Fruit fly (Drosophila melanogaster) whole organism, pupa: ENCODE measurements around the gene Takl1.

Source experiments
- CG14655 ChIP-seq: fragments of 200-800 bp; sonication (Bioruptor generic); optimal IDR thresholded peaks from 3 replicates; lab custom pipeline; 2017; ENCODE audit warnings: mild to moderate bottlenecking, missing biosample characterization, missing genetic modification reagents, missing genetic modification characterization
- CG8159 ChIP-seq: fragments of 200-800 bp; sonication (Bioruptor generic); optimal IDR thresholded peaks from 3 replicates; lab custom pipeline; 2018; ENCODE audit warnings: missing biosample characterization, mild to moderate bottlenecking, missing genetic modification characterization, moderate library complexity
- CG9948 ChIP-seq: fragments of 200-800 bp; sonication (Bioruptor generic); optimal IDR thresholded peaks from 2 replicates; lab custom pipeline; 2018; ENCODE audit warnings: missing biosample characterization, mild to moderate bottlenecking, missing genetic modification characterization, moderate library complexity
- D1 ChIP-seq: fragments of 200-800 bp; sonication (Bioruptor generic); optimal IDR thresholded peaks from 2 replicates; lab custom pipeline; 2018; ENCODE audit warnings: missing biosample characterization, mild to moderate bottlenecking, missing genetic modification characterization, moderate library complexity
- EcR ChIP-seq: fragments of 200-800 bp; sonication (Bioruptor generic); optimal IDR thresholded peaks from 3 replicates; lab custom pipeline; 2019; ENCODE audit warnings: missing biosample characterization, missing genetic modification characterization, mild to moderate bottlenecking, moderate library complexity, missing genetic modification reagents
- Pif1B ChIP-seq: fragments of 200-800 bp; sonication (Bioruptor generic); optimal IDR thresholded peaks from 3 replicates; lab custom pipeline; 2016; ENCODE audit warnings: missing biosample characterization, missing genetic modification characterization
- fd96Ca ChIP-seq: fragments of 200-800 bp; sonication (Bioruptor generic); IDR thresholded peaks from 3 replicates; pipeline ENCODE4 v1.3.6; 2022; ENCODE audit warnings: missing biosample characterization, missing genetic modification characterization
- gl ChIP-seq: fragments of 200-800 bp; sonication (Bioruptor generic); optimal IDR thresholded peaks from 2 replicates; lab custom pipeline; 2018; ENCODE audit warnings: missing biosample characterization, mild to moderate bottlenecking, missing genetic modification characterization

dm6 chr3R:20739971-20740370 lies 32.4 kb downstream of the Takl1 start, which contains the start of gene CG42322:
- TF ChIP-seq CG14655 (GFP tag; lab: Kevin White, UChicago): no peak
- no peak for TF ChIP-seq D1 (tag; lab: Kevin White, UChicago)
- TF ChIP-seq Pif1B (GFP tag; lab: Kevin White, UChicago): no peak
- TF ChIP-seq CG8159 (tag; lab: Kevin White, UChicago): no peak
- TF ChIP-seq gl (tag; lab: Kevin White, UChicago): no peak
- TF ChIP-seq CG9948 (tag; lab: Kevin White, UChicago): no peak
- no peak for TF ChIP-seq EcR (GFP tag; lab: Kevin White, UChicago)
- TF ChIP-seq fd96Ca (GFP tag; lab: Robert Waterston, UW): no peak
